Fruit fly (Drosophila melanogaster): ENCODE measurements around the gene CG33514.

dm6 chr3L:4409898-4410629, 44.8 kb downstream of the CG33514 start:
- TF ChIP-seq psq (optimal IDR thresholded peaks at IDR 0.05): no peak
- TF ChIP-seq Sin3A (optimal IDR thresholded peaks at IDR 0.05): no peak
- TF ChIP-seq insv (optimal IDR thresholded peaks at IDR 0.05): no peak
- TF ChIP-seq ttk (optimal IDR thresholded peaks at IDR 0.05): no peak
- no peak for TF ChIP-seq h (optimal IDR thresholded peaks at IDR 0.05)
